Worm (Caenorhabditis elegans) whole organism, L4 larva: ENCODE measurements around the gene bpnt-1.

Experiments used
- D1046.2 ChIP-seq: fragments of 200-800 bp; sonication (Bioruptor generic); IDR thresholded peaks from 2 replicates; pipeline ENCODE4 v1.3.6; 2022; ENCODE audit warnings: missing genetic modification characterization, missing compliant biosample characterization
- R02D3.7 ChIP-seq: fragments of 150-350 bp; sonication (generic microtip); optimal IDR thresholded peaks from 3 replicates; lab custom pipeline; 2014; ENCODE audit warnings: missing biosample characterization, missing genetic modification characterization
- T20F7.1 ChIP-seq: fragments of 200-800 bp; sonication (Bioruptor generic); optimal IDR thresholded peaks from 2 replicates; lab custom pipeline; 2018; ENCODE audit warnings: mild to moderate bottlenecking, missing genetic modification characterization, missing compliant biosample characterization
- Y48G9A.11 ChIP-seq: fragments of 200-800 bp; sonication (Bioruptor generic); IDR thresholded peaks from 2 replicates; pipeline ENCODE4 v1.3.6; 2022; ENCODE audit warnings: missing genetic modification reagents, missing genetic modification characterization, missing compliant biosample characterization
- Y5F2A.4 ChIP-seq: fragments of 200-800 bp; sonication (Bioruptor generic); optimal IDR thresholded peaks from 2 replicates; lab custom pipeline; 2018; ENCODE audit warnings: mild to moderate bottlenecking, missing genetic modification characterization, missing compliant biosample characterization
- Y75B8A.6 ChIP-seq: fragments of 200-800 bp; sonication (Bioruptor generic); IDR thresholded peaks from 2 replicates; pipeline ENCODE4 v1.3.6; 2022; ENCODE audit warnings: missing genetic modification reagents, missing genetic modification characterization, missing compliant biosample characterization
- ZK546.5 ChIP-seq, 2 experiments: sonication (generic microtip); optimal IDR thresholded peaks; 2 replicates each; lab custom pipeline; 2017; ENCODE audit warnings: missing biosample characterization in 2 of 2, missing genetic modification characterization in 2 of 2
- aha-1 ChIP-seq: fragments of 150-350 bp; peaks from one replicate; lab custom pipeline; 2014; ENCODE audit warnings: missing biosample characterization, missing genetic modification characterization
- aly-2 ChIP-seq: sonication (generic microtip); optimal IDR thresholded peaks from 2 replicates; lab custom pipeline; 2018; ENCODE audit warnings: missing biosample characterization, missing genetic modification characterization
- ceh-82 ChIP-seq: sonication (generic microtip); optimal IDR thresholded peaks from 2 replicates; lab custom pipeline; 2017; ENCODE audit warnings: missing biosample characterization, missing genetic modification characterization
- cey-2 ChIP-seq: sonication (generic microtip); optimal IDR thresholded peaks from 3 replicates; lab custom pipeline; 2017; ENCODE audit warnings: missing genetic modification characterization, mild to moderate bottlenecking, missing compliant biosample characterization, antibody characterized with exemption, borderline replicate concordance; ENCODE audit not compliant: insufficient read depth
- daf-12 ChIP-seq: fragments of 150-350 bp; optimal IDR thresholded peaks from 2 replicates; lab custom pipeline; 2014; ENCODE audit warnings: missing biosample characterization, missing genetic modification reagents, missing genetic modification characterization
- daf-16 ChIP-seq, 3 experiments: sonication (generic microtip); optimal IDR thresholded peaks; 2 replicates each; lab custom pipeline; 2016 to 2017; ENCODE audit warnings: missing genetic modification characterization in 3 of 3, missing genetic modification reagents in 3 of 3, mild to moderate bottlenecking in 2 of 3, missing compliant biosample characterization in 2 of 3, missing biosample characterization in 1 of 3, moderate library complexity in 1 of 3
- daf-19 ChIP-seq: fragments of 200-800 bp; sonication (Bioruptor generic); conservative IDR thresholded peaks from 2 replicates; pipeline ENCODE4 v1.3.6; 2022; ENCODE audit warnings: missing genetic modification characterization, missing compliant biosample characterization
- dmd-6 ChIP-seq: fragments of 200-800 bp; sonication (Bioruptor generic); IDR thresholded peaks from 2 replicates; pipeline ENCODE4 v1.3.6; 2022; ENCODE audit warnings: missing genetic modification reagents, missing genetic modification characterization, missing compliant biosample characterization
- dpl-1 ChIP-seq: fragments of 150-350 bp; optimal IDR thresholded peaks from 2 replicates; lab custom pipeline; 2014; ENCODE audit warnings: missing biosample characterization, missing genetic modification reagents, missing genetic modification characterization
- dve-1 ChIP-seq: sonication (generic microtip); optimal IDR thresholded peaks from 2 replicates; lab custom pipeline; 2017; ENCODE audit warnings: antibody characterized with exemption, mild to moderate bottlenecking, missing genetic modification characterization, missing compliant biosample characterization; ENCODE audit not compliant: insufficient read depth
- egl-43 ChIP-seq: fragments of 200-800 bp; sonication (Bioruptor generic); IDR thresholded peaks from 2 replicates; pipeline ENCODE4 v1.3.6; 2022; ENCODE audit warnings: missing genetic modification reagents, missing genetic modification characterization, missing compliant biosample characterization
- gei-8 ChIP-seq: fragments of 200-800 bp; sonication (Bioruptor generic); optimal IDR thresholded peaks from 2 replicates; lab custom pipeline; 2018; ENCODE audit warnings: mild to moderate bottlenecking, missing genetic modification characterization, missing compliant biosample characterization
- hmg-1.1 ChIP-seq: fragments of 200-800 bp; sonication (Bioruptor generic); IDR thresholded peaks from 2 replicates; pipeline ENCODE4 v1.3.6; 2022; ENCODE audit warnings: missing genetic modification reagents, missing genetic modification characterization, missing compliant biosample characterization
- lim-7 ChIP-seq: fragments of 200-800 bp; sonication (Bioruptor generic); IDR thresholded peaks from 2 replicates; pipeline ENCODE4 v1.3.6; 2022; ENCODE audit warnings: missing genetic modification characterization, missing compliant biosample characterization
- lin-1 ChIP-seq: fragments of 200-800 bp; sonication (Bioruptor generic); IDR thresholded peaks from 2 replicates; pipeline ENCODE4 v1.3.6; 2022; ENCODE audit warnings: missing genetic modification reagents, missing genetic modification characterization, missing compliant biosample characterization
- lin-13 ChIP-seq: fragments of 150-350 bp; optimal IDR thresholded peaks from 2 replicates; lab custom pipeline; 2014; ENCODE audit warnings: missing biosample characterization, missing genetic modification reagents, missing genetic modification characterization
- lin-15B ChIP-seq: fragments of 150-350 bp; sonication (generic microtip); optimal IDR thresholded peaks from 3 replicates; lab custom pipeline; 2014; ENCODE audit warnings: missing biosample characterization, missing genetic modification characterization
- lin-29 ChIP-seq: fragments of 200-800 bp; sonication (Bioruptor generic); IDR thresholded peaks from 2 replicates; pipeline ENCODE4 v1.3.6; 2022; ENCODE audit warnings: missing genetic modification reagents, missing genetic modification characterization, missing compliant biosample characterization
- lir-3 ChIP-seq: sonication (generic microtip); optimal IDR thresholded peaks from 2 replicates; lab custom pipeline; 2016; ENCODE audit warnings: mild to moderate bottlenecking, missing genetic modification characterization, missing compliant biosample characterization
- mes-2 ChIP-seq: sonication (generic microtip); optimal IDR thresholded peaks from 2 replicates; lab custom pipeline; 2016; ENCODE audit warnings: missing genotype, mild to moderate bottlenecking, missing genetic modification characterization, missing compliant biosample characterization; ENCODE audit not compliant: poor library complexity, severe bottlenecking
- mxl-2 ChIP-seq: fragments of 200-800 bp; sonication (Bioruptor generic); conservative IDR thresholded peaks from 2 replicates; pipeline ENCODE4 v1.3.6; 2022; ENCODE audit warnings: missing genetic modification reagents, missing genetic modification characterization, missing compliant biosample characterization
- mxl-3 ChIP-seq: fragments of 200-800 bp; sonication (Bioruptor generic); optimal IDR thresholded peaks from 2 replicates; lab custom pipeline; 2018; ENCODE audit warnings: mild to moderate bottlenecking, missing genetic modification characterization, missing compliant biosample characterization
- nhr-10 ChIP-seq: fragments of 150-350 bp; optimal IDR thresholded peaks from 2 replicates; lab custom pipeline; 2014; ENCODE audit warnings: missing biosample characterization, missing genetic modification characterization
- nhr-102 ChIP-seq: sonication (generic microtip); optimal IDR thresholded peaks from 2 replicates; lab custom pipeline; 2016; ENCODE audit warnings: mild to moderate bottlenecking, missing genetic modification characterization, moderate library complexity, missing compliant biosample characterization
- nhr-28 ChIP-seq: fragments of 150-350 bp; optimal IDR thresholded peaks from 2 replicates; lab custom pipeline; 2014; ENCODE audit warnings: missing biosample characterization, missing genetic modification characterization
- nhr-42 ChIP-seq: fragments of 200-800 bp; sonication (Bioruptor generic); IDR thresholded peaks from 2 replicates; pipeline ENCODE4 v1.3.6; 2022; ENCODE audit warnings: missing genetic modification characterization, missing compliant biosample characterization
- nhr-6 ChIP-seq: fragments of 150-350 bp; optimal IDR thresholded peaks from 2 replicates; lab custom pipeline; 2014; ENCODE audit warnings: missing biosample characterization, missing genetic modification characterization
- nhr-77 ChIP-seq: fragments of 150-350 bp; optimal IDR thresholded peaks from 2 replicates; lab custom pipeline; 2014; ENCODE audit warnings: missing biosample characterization, missing genetic modification characterization
- rbr-2 ChIP-seq: sonication (generic microtip); optimal IDR thresholded peaks from 2 replicates; lab custom pipeline; 2016; ENCODE audit warnings: missing genotype, missing genetic modification characterization, missing compliant biosample characterization
- sdz-12 ChIP-seq: fragments of 200-800 bp; sonication (Bioruptor generic); optimal IDR thresholded peaks from 2 replicates; lab custom pipeline; 2018; ENCODE audit warnings: mild to moderate bottlenecking, missing genetic modification characterization, missing compliant biosample characterization
- snpc-1.2 ChIP-seq: fragments of 200-800 bp; sonication (Bioruptor generic); IDR thresholded peaks from 2 replicates; pipeline ENCODE4 v1.3.6; 2022; ENCODE audit warnings: missing genetic modification reagents, missing genetic modification characterization, missing compliant biosample characterization
- spr-1 ChIP-seq: sonication (generic microtip); optimal IDR thresholded peaks from 2 replicates; lab custom pipeline; 2016; ENCODE audit warnings: mild to moderate bottlenecking, missing genetic modification characterization, missing compliant biosample characterization
- tag-97 ChIP-seq: fragments of 200-800 bp; sonication (Bioruptor generic); IDR thresholded peaks from 2 replicates; pipeline ENCODE4 v1.3.6; 2022; ENCODE audit warnings: missing genetic modification characterization, missing compliant biosample characterization
- tra-1 ChIP-seq: fragments of 200-800 bp; sonication (Bioruptor generic); IDR thresholded peaks from 2 replicates; pipeline ENCODE4 v1.3.6; 2022; ENCODE audit warnings: missing genetic modification reagents, missing genetic modification characterization, missing compliant biosample characterization
- unc-62 ChIP-seq, 3 experiments: fragments of 150-350 bp in 1 of 3; sonication (generic microtip); optimal IDR thresholded peaks in 2 of 3; peaks in 1 of 3; 1 replicate in 1 of 3; 2 replicates in 2 of 3; lab custom pipeline; 2014 to 2017; ENCODE audit warnings: missing biosample characterization in 3 of 3, missing genetic modification characterization in 3 of 3, missing genetic modification reagents in 3 of 3, missing genotype in 1 of 3
- vab-7 ChIP-seq: fragments of 200-800 bp; sonication (Bioruptor generic); IDR thresholded peaks from 2 replicates; pipeline ENCODE4 v1.3.6; 2022; ENCODE audit warnings: missing genetic modification reagents, missing genetic modification characterization, missing compliant biosample characterization
- zag-1 ChIP-seq: fragments of 150-350 bp; optimal IDR thresholded peaks from 2 replicates; lab custom pipeline; 2014; ENCODE audit warnings: missing biosample characterization, missing genetic modification characterization
- zfp-3 ChIP-seq: fragments of 200-800 bp; sonication (Bioruptor generic); conservative IDR thresholded peaks from 2 replicates; pipeline ENCODE4 v1.3.6; 2022; ENCODE audit warnings: missing genetic modification reagents, missing genetic modification characterization, missing compliant biosample characterization
- zip-11 ChIP-seq: fragments of 200-800 bp; sonication (Bioruptor generic); IDR thresholded peaks from 2 replicates; pipeline ENCODE4 v1.3.6; 2022; ENCODE audit warnings: missing genetic modification characterization, missing compliant biosample characterization
- zip-2 ChIP-seq: fragments of 150-350 bp; optimal IDR thresholded peaks from 2 replicates; lab custom pipeline; 2014; ENCODE audit warnings: missing biosample characterization, missing genetic modification characterization
- ztf-11 ChIP-seq: fragments of 150-350 bp; optimal IDR thresholded peaks from 2 replicates; lab custom pipeline; 2014; ENCODE audit warnings: missing biosample characterization, missing genetic modification characterization

The bpnt-1 gene

DNA sequence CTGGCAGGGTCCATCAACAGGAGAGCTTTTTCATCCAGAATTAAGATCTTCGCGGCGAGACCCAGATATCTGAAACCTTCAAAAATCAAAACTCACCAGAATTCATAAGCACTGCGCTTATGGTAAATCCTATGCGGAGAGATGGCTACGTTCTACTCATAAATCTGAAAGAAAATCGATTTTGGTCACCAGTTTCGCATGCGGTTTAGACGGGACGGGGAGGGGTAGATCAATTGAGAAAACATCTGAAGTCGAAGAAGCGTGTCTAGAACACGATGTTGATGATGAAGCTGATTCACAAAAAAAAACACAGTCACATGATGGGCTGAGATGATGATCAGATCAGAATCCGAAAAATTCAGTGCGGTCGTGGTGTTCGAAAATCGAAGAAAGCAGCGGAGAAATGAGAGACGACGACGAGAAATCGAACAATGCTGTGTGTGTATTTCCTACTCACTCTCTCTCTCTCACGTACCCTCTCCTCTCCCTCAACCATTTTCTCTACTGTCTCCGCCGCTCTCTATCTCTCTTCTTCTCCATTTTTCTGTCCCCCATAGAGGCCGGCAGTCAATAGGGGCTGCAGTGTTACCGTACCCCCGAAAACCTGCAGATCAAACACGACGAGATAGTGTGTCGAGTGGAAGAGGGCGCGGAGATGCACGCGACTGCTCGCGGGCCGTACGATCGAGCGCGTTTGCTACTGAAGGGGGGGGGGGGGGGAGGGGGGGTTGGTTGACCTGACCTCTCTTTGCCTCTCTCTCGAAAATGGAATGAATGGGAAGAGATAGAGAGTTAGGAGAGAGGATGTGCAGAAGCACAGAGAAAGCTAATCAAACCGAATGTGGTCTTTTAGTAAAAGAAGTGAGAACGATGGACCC, 43.5 kb upstream of the bpnt-1 start, which contains the start of gene ntl-2 (continued):
- peak; percentile 93 for TF ChIP-seq nhr-77 (tag; lab: Kevin White, UChicago)
- TF ChIP-seq lin-15B (tag; lab: Kevin White, UChicago), result peak; percentile 75
- peak; percentile 67 for TF ChIP-seq gei-8
- TF ChIP-seq mes-2, result peak; percentile 91
- TF ChIP-seq daf-19, result no peak
- peak; percentile 73 for TF ChIP-seq T20F7.1 (GFP tag; lab: Kevin White, UChicago)
- peak; percentile 10 for TF ChIP-seq zag-1
- TF ChIP-seq mxl-3 (GFP tag; lab: Kevin White, UChicago), result peak; percentile 96
- peak; percentile 79 for TF ChIP-seq nhr-102 (tag; lab: Kevin White, UChicago)
- TF ChIP-seq sdz-12 (GFP tag; lab: Kevin White, UChicago), result peak; percentile 61
- TF ChIP-seq lin-1, result peak; percentile 76
- TF ChIP-seq nhr-6 (tag; lab: Kevin White, UChicago), result peak; percentile 96
- TF ChIP-seq ztf-11 (tag; lab: Kevin White, UChicago), result no peak
- TF ChIP-seq Y75B8A.6 (GFP tag; lab: Robert Waterston, UW), result no peak
- peak; percentile 94 for TF ChIP-seq rbr-2
- TF ChIP-seq lin-29, result 0 out of 2 replicates have a peak, but pooled peaks have one; percentile 41
- TF ChIP-seq aly-2, result no peak
- peak; percentile 14 for TF ChIP-seq nhr-10 (tag; lab: Kevin White, UChicago)
- peak; percentile 93 for TF ChIP-seq hmg-1.1 (GFP tag; lab: Robert Waterston, UW)
- peak; percentile 86 for TF ChIP-seq spr-1 (tag; lab: Kevin White, UChicago)
- peak in 1 of 2 experiments; percentile 96 for TF ChIP-seq unc-62 (GFP tag; optimal IDR thresholded peaks at IDR 0.05 in 1 of 2; lab: Kevin White, UChicago)
- no peak for TF ChIP-seq unc-62 (tag; optimal IDR thresholded peaks at IDR 0.05; lab: Kevin White, UChicago)
- peak in 1 of 2 experiments; percentile 81 for TF ChIP-seq daf-16 (GFP tag; optimal IDR thresholded peaks at IDR 0.05; lab: Kevin White, UChicago)
- peak; percentile 88 for TF ChIP-seq daf-16 (tag; optimal IDR thresholded peaks at IDR 0.05; lab: Kevin White, UChicago)
- peak; percentile 79 for TF ChIP-seq Y5F2A.4 (GFP tag; lab: Kevin White, UChicago)
- TF ChIP-seq R02D3.7, result no peak
- TF ChIP-seq ceh-82 (tag; lab: Kevin White, UChicago), result no peak
- TF ChIP-seq egl-43 (GFP tag; lab: Robert Waterston, UW), result peak; percentile 87
- TF ChIP-seq nhr-28 (tag; lab: Kevin White, UChicago), result peak; percentile 83
- TF ChIP-seq ZK546.5 (tag; optimal IDR thresholded peaks at IDR 0.05; lab: Kevin White, UChicago), result peak; percentile 32 to 96
- peak; percentile 50; the same call in 1 of the 2 replicates for TF ChIP-seq zfp-3 (GFP tag; lab: Robert Waterston, UW)
- peak; percentile 98 for TF ChIP-seq aha-1 (tag; lab: Kevin White, UChicago)
- peak; percentile 91 for TF ChIP-seq lin-13
- TF ChIP-seq mxl-2 (GFP tag; lab: Robert Waterston, UW), result 0 out of 2 replicates have a peak, but pooled peaks have one; percentile 27
- peak; percentile 71; the same call in 1 of the 2 replicates for TF ChIP-seq lim-7 (GFP tag; lab: Robert Waterston, UW)
- TF ChIP-seq lir-3 (tag; lab: Kevin White, UChicago), result no peak
- no peak for TF ChIP-seq tag-97
- TF ChIP-seq tra-1 (GFP tag; lab: Robert Waterston, UW), result peak; percentile 84
- peak; percentile 90 for TF ChIP-seq dmd-6 (GFP tag; lab: Robert Waterston, UW)
- TF ChIP-seq Y48G9A.11 (GFP tag; lab: Robert Waterston, UW), result no peak
- no peak for TF ChIP-seq daf-12 (tag; lab: Kevin White, UChicago)
- TF ChIP-seq dpl-1 (GFP tag; lab: Kevin White, UChicago), result peak; percentile 77
- peak; percentile 90 for TF ChIP-seq nhr-42 (GFP tag; lab: Robert Waterston, UW)
- peak; percentile 80; the same call in 1 of the 2 replicates for TF ChIP-seq D1046.2 (GFP tag; lab: Robert Waterston, UW)
- peak; percentile 18 for TF ChIP-seq cey-2 (tag; lab: Kevin White, UChicago)
- no peak for TF ChIP-seq zip-2
- TF ChIP-seq dve-1 (tag; lab: Kevin White, UChicago), result peak; percentile 97
- peak; percentile 74 for TF ChIP-seq vab-7 (GFP tag; lab: Robert Waterston, UW)
- no peak for TF ChIP-seq zip-11 (GFP tag; lab: Robert Waterston, UW)
- peak; percentile 55; the same call in 1 of the 2 replicates for TF ChIP-seq snpc-1.2
